Worm (Caenorhabditis elegans) whole organism, young adult: ENCODE measurements around the gene F35C5.1.
A peak's percentile ranks its signal among the peaks of the same experiment; 100 is the strongest.

Experiments used
- D2030.7 ChIP-seq: fragments of 200-800 bp; sonication (Bioruptor generic); IDR thresholded peaks from 2 replicates; pipeline ENCODE4 v1.3.6; 2022; ENCODE audit warnings: missing genetic modification reagents, missing genetic modification characterization, missing compliant biosample characterization
- F23B12.7 ChIP-seq: sonication (generic microtip); optimal IDR thresholded peaks from 2 replicates; lab custom pipeline; 2017; ENCODE audit warnings: missing genetic modification characterization, mild to moderate bottlenecking, missing compliant biosample characterization, antibody characterized with exemption, moderate library complexity; ENCODE audit not compliant: insufficient read depth
- F37B4.10 ChIP-seq: fragments of 200-800 bp; sonication (Bioruptor generic); IDR thresholded peaks from 2 replicates; pipeline ENCODE4 v1.3.6; 2022; ENCODE audit warnings: missing genetic modification characterization, missing compliant biosample characterization
- F49E8.2 ChIP-seq: sonication (generic microtip); optimal IDR thresholded peaks from 3 replicates; lab custom pipeline; 2017; ENCODE audit warnings: missing genetic modification characterization, mild to moderate bottlenecking, missing compliant biosample characterization, antibody characterized with exemption, moderate library complexity; ENCODE audit not compliant: insufficient read depth
- F57C9.4 ChIP-seq: sonication (generic microtip); optimal IDR thresholded peaks from 2 replicates; lab custom pipeline; 2017; ENCODE audit warnings: mild to moderate bottlenecking, missing genetic modification characterization, missing compliant biosample characterization
- T07F8.4 ChIP-seq: sonication (generic microtip); optimal IDR thresholded peaks from 2 replicates; lab custom pipeline; 2016; ENCODE audit warnings: mild to moderate bottlenecking, missing genetic modification characterization, moderate library complexity, missing compliant biosample characterization
- Y53F4B.3 ChIP-seq: fragments of 200-800 bp; sonication (Bioruptor generic); IDR thresholded peaks from 2 replicates; pipeline ENCODE4 v1.3.6; 2022; ENCODE audit warnings: missing genetic modification reagents, missing genetic modification characterization, missing compliant biosample characterization
- Y53G8AR.9 ChIP-seq: fragments of 200-800 bp; sonication (Bioruptor generic); conservative IDR thresholded peaks from 2 replicates; pipeline ENCODE4 v1.3.6; 2022; ENCODE audit warnings: missing genetic modification reagents, missing genetic modification characterization, missing compliant biosample characterization
- akir-1 ChIP-seq: fragments of 200-800 bp; sonication (Bioruptor generic); optimal IDR thresholded peaks from 2 replicates; lab custom pipeline; 2018; ENCODE audit warnings: mild to moderate bottlenecking, missing genetic modification characterization, moderate library complexity, missing compliant biosample characterization
- ama-1 ChIP-seq, 3 experiments: fragments of 150-350 bp in 1 of 3; sonication (generic microtip) in 2 of 3; optimal IDR thresholded peaks; 2 replicates each; lab custom pipeline; 2014 to 2018; ENCODE audit warnings: missing biosample characterization in 2 of 3, missing genetic modification characterization in 2 of 3, missing genetic modification reagents in 2 of 3
- atf-7 ChIP-seq: sonication (generic microtip); optimal IDR thresholded peaks from 2 replicates; lab custom pipeline; 2017; ENCODE audit warnings: mild to moderate bottlenecking, missing genetic modification characterization, missing compliant biosample characterization
- athp-1 ChIP-seq: sonication (generic microtip); optimal IDR thresholded peaks from 2 replicates; lab custom pipeline; 2017; ENCODE audit warnings: mild to moderate bottlenecking, missing genetic modification characterization, missing compliant biosample characterization
- attf-3 ChIP-seq: fragments of 200-800 bp; sonication (Bioruptor generic); conservative IDR thresholded peaks from 2 replicates; pipeline ENCODE4 v1.3.6; 2022; ENCODE audit warnings: missing genetic modification reagents, missing genetic modification characterization, missing compliant biosample characterization
- bed-1 ChIP-seq: fragments of 200-800 bp; sonication (Bioruptor generic); IDR thresholded peaks from 2 replicates; pipeline ENCODE4 v1.3.6; 2022; ENCODE audit warnings: missing genetic modification reagents, missing genetic modification characterization, missing compliant biosample characterization
- ccch-3 ChIP-seq: fragments of 200-800 bp; sonication (Bioruptor generic); optimal IDR thresholded peaks from 2 replicates; lab custom pipeline; 2018; ENCODE audit warnings: mild to moderate bottlenecking, missing genetic modification characterization, missing compliant biosample characterization
- ceh-91 ChIP-seq: fragments of 200-800 bp; sonication (Bioruptor generic); IDR thresholded peaks from 2 replicates; pipeline ENCODE4 v1.3.6; 2022; ENCODE audit warnings: missing genetic modification reagents, missing genetic modification characterization, missing compliant biosample characterization
- die-1 ChIP-seq: sonication (generic microtip); optimal IDR thresholded peaks from 2 replicates; lab custom pipeline; 2016; ENCODE audit warnings: missing genotype, mild to moderate bottlenecking, missing genetic modification characterization, missing compliant biosample characterization
- dpff-1 ChIP-seq: sonication (generic microtip); optimal IDR thresholded peaks from 2 replicates; lab custom pipeline; 2017; ENCODE audit warnings: mild to moderate bottlenecking, missing genetic modification characterization, missing compliant biosample characterization
- egl-44 ChIP-seq: fragments of 200-800 bp; sonication (Bioruptor generic); IDR thresholded peaks from 2 replicates; pipeline ENCODE4 v1.3.6; 2022; ENCODE audit warnings: missing genetic modification reagents, missing genetic modification characterization, missing compliant biosample characterization
- egrh-3 ChIP-seq: fragments of 200-800 bp; sonication (Bioruptor generic); IDR thresholded peaks from 2 replicates; pipeline ENCODE4 v1.3.6; 2022; ENCODE audit warnings: missing genetic modification reagents, missing genetic modification characterization, missing compliant biosample characterization
- fkh-3 ChIP-seq: sonication (generic microtip); optimal IDR thresholded peaks from 2 replicates; lab custom pipeline; 2016; ENCODE audit warnings: mild to moderate bottlenecking, missing genetic modification characterization, missing compliant biosample characterization
- him-1 ChIP-seq: sonication (generic microtip); optimal IDR thresholded peaks from 2 replicates; lab custom pipeline; 2016; ENCODE audit warnings: missing genotype, missing genetic modification reagents, missing genetic modification characterization, missing compliant biosample characterization
- let-526 ChIP-seq: fragments of 200-800 bp; sonication (Bioruptor generic); IDR thresholded peaks from 2 replicates; pipeline ENCODE4 v1.3.6; 2022; ENCODE audit warnings: missing genetic modification reagents, missing genetic modification characterization, missing compliant biosample characterization
- let-607 ChIP-seq, 2 experiments: fragments of 200-800 bp in 1 of 2; sonication (Bioruptor generic) in 1 of 2; sonication (generic microtip) in 1 of 2; optimal IDR thresholded peaks; 2 replicates each; lab custom pipeline; 2016 to 2018; ENCODE audit warnings: mild to moderate bottlenecking in 2 of 2, missing compliant biosample characterization in 2 of 2, missing genetic modification characterization in 2 of 2, moderate library complexity in 2 of 2, missing genotype in 1 of 2
- lin-35 ChIP-seq, 3 experiments: fragments of 150-350 bp in 2 of 3; sonication (generic microtip) in 1 of 3; optimal IDR thresholded peaks; 2 replicates each; lab custom pipeline; 2014 to 2018; ENCODE audit warnings: missing biosample characterization in 3 of 3, missing genetic modification characterization in 3 of 3, missing genetic modification reagents in 3 of 3
- lin-54 ChIP-seq: fragments of 200-800 bp; sonication (Bioruptor generic); optimal IDR thresholded peaks from 2 replicates; lab custom pipeline; 2018; ENCODE audit warnings: mild to moderate bottlenecking, missing genetic modification characterization, missing compliant biosample characterization
- lsl-1 ChIP-seq: fragments of 200-800 bp; sonication (Bioruptor generic); optimal IDR thresholded peaks from 2 replicates; lab custom pipeline; 2018; ENCODE audit warnings: mild to moderate bottlenecking, missing genetic modification characterization, moderate library complexity, missing compliant biosample characterization
- lsy-27 ChIP-seq: sonication (generic microtip); optimal IDR thresholded peaks from 2 replicates; lab custom pipeline; 2017; ENCODE audit warnings: missing genetic modification characterization, mild to moderate bottlenecking, missing compliant biosample characterization, antibody characterized with exemption, missing genotype, borderline replicate concordance; ENCODE audit not compliant: insufficient read depth
- nfya-1 ChIP-seq: sonication (generic microtip); optimal IDR thresholded peaks from 2 replicates; lab custom pipeline; 2017; ENCODE audit warnings: antibody characterized with exemption, missing compliant biosample characterization, missing genetic modification characterization, borderline replicate concordance; ENCODE audit not compliant: insufficient read depth
- nhr-27 ChIP-seq: fragments of 200-800 bp; sonication (Bioruptor generic); optimal IDR thresholded peaks from 2 replicates; lab custom pipeline; 2018; ENCODE audit warnings: mild to moderate bottlenecking, missing genetic modification characterization, moderate library complexity, missing compliant biosample characterization
- nhr-80 ChIP-seq: sonication (generic microtip); optimal IDR thresholded peaks from 2 replicates; lab custom pipeline; 2016; ENCODE audit warnings: missing genetic modification characterization, missing compliant biosample characterization
- nhr-90 ChIP-seq: sonication (generic microtip); optimal IDR thresholded peaks from 2 replicates; lab custom pipeline; 2016; ENCODE audit warnings: missing genotype, mild to moderate bottlenecking, missing genetic modification characterization, missing compliant biosample characterization
- pbrm-1 ChIP-seq: fragments of 200-800 bp; sonication (Bioruptor generic); IDR thresholded peaks from 2 replicates; pipeline ENCODE4 v1.3.6; 2022; ENCODE audit warnings: missing genetic modification reagents, missing genetic modification characterization, missing compliant biosample characterization
- repo-1 ChIP-seq: sonication (generic microtip); optimal IDR thresholded peaks from 2 replicates; lab custom pipeline; 2017; ENCODE audit warnings: mild to moderate bottlenecking, missing genetic modification characterization, missing compliant biosample characterization
- rpc-1 ChIP-seq, 2 experiments: fragments of 150-350 bp in 1 of 2; sonication (generic microtip) in 1 of 2; optimal IDR thresholded peaks; 2 replicates each; lab custom pipeline; 2014 to 2018; ENCODE audit warnings: missing biosample characterization in 1 of 2, missing genetic modification characterization in 1 of 2, missing genetic modification reagents in 1 of 2, missing genotype in 1 of 2
- sea-2 ChIP-seq: fragments of 200-800 bp; sonication (Bioruptor generic); IDR thresholded peaks from 2 replicates; pipeline ENCODE4 v1.3.6; 2022; ENCODE audit warnings: missing genetic modification characterization, missing compliant biosample characterization
- snpc-1.1 ChIP-seq: sonication (generic microtip); optimal IDR thresholded peaks from 2 replicates; lab custom pipeline; 2017; ENCODE audit warnings: missing genetic modification characterization, mild to moderate bottlenecking, missing compliant biosample characterization, antibody characterized with exemption, moderate library complexity, missing genotype, missing genetic modification reagents; ENCODE audit not compliant: insufficient read depth
- snpc-3.4 ChIP-seq: sonication (generic microtip); optimal IDR thresholded peaks from 2 replicates; lab custom pipeline; 2017; ENCODE audit warnings: missing genetic modification characterization, mild to moderate bottlenecking, missing compliant biosample characterization, antibody characterized with exemption, moderate library complexity, missing genotype, missing genetic modification reagents
- tbx-9 ChIP-seq: sonication (generic microtip); optimal IDR thresholded peaks from 2 replicates; lab custom pipeline; 2016; ENCODE audit warnings: borderline replicate concordance, missing genetic modification characterization, inconsistent platforms, missing compliant biosample characterization
- unc-62 ChIP-seq: fragments of 150-350 bp; optimal IDR thresholded peaks from 2 replicates; lab custom pipeline; 2014; ENCODE audit warnings: missing biosample characterization, missing genetic modification reagents, missing genetic modification characterization
- xnd-1 ChIP-seq: sonication (generic microtip); optimal IDR thresholded peaks from 2 replicates; lab custom pipeline; 2016; ENCODE audit warnings: missing genotype, missing genetic modification reagents, missing genetic modification characterization, missing compliant biosample characterization
- zim-3 ChIP-seq: sonication (generic microtip); optimal IDR thresholded peaks from 2 replicates; lab custom pipeline; 2017; ENCODE audit warnings: mild to moderate bottlenecking, missing genetic modification characterization, moderate library complexity, missing compliant biosample characterization
- ztf-22 ChIP-seq: fragments of 200-800 bp; sonication (Bioruptor generic); optimal IDR thresholded peaks from 2 replicates; lab custom pipeline; 2018; ENCODE audit warnings: mild to moderate bottlenecking, missing genetic modification characterization, moderate library complexity, missing compliant biosample characterization
- ztf-25 ChIP-seq: fragments of 200-800 bp; sonication (Bioruptor generic); IDR thresholded peaks from 2 replicates; pipeline ENCODE4 v1.3.6; 2022; ENCODE audit warnings: missing genetic modification reagents, missing genetic modification characterization, missing compliant biosample characterization
- ztf-6 ChIP-seq: fragments of 200-800 bp; sonication (Bioruptor generic); IDR thresholded peaks from 2 replicates; pipeline ENCODE4 v1.3.6; 2022; ENCODE audit warnings: missing genetic modification reagents, missing genetic modification characterization, missing compliant biosample characterization

F35C5.1 gene

ce11 chrII:12908779-12909178 lies 28.2 kb downstream of the F35C5.1 start, which contains the start of gene ddn-2:
Gene ddn-2 (plus strand): TSS chrII:12909079.
- no peak for TF ChIP-seq lsl-1
- no peak for TF ChIP-seq die-1 (tag; lab: Kevin White, UChicago)
- no peak for TF ChIP-seq F23B12.7 (tag; lab: Kevin White, UChicago)
- TF ChIP-seq bed-1 (GFP tag; lab: Robert Waterston, UW), result no peak
- TF ChIP-seq fkh-3, result no peak
- no peak for TF ChIP-seq dpff-1 (tag; lab: Kevin White, UChicago)
- TF ChIP-seq F37B4.10 (GFP tag; lab: Robert Waterston, UW), result no peak
- TF ChIP-seq egl-44 (GFP tag; lab: Robert Waterston, UW), result no peak
- no peak for TF ChIP-seq zim-3 (tag; lab: Kevin White, UChicago)
- TF ChIP-seq F49E8.2, result no peak
- TF ChIP-seq ztf-22 (GFP tag; lab: Kevin White, UChicago), result no peak
- TF ChIP-seq ceh-91 (GFP tag; lab: Robert Waterston, UW), result no peak
- no peak for TF ChIP-seq T07F8.4
- TF ChIP-seq rpc-1 (optimal IDR thresholded peaks at IDR 0.05; lab: Kevin White, UChicago), result no peak
- TF ChIP-seq rpc-1 (tag; optimal IDR thresholded peaks at IDR 0.05; lab: Kevin White, UChicago), result no peak
- TF ChIP-seq, all 124 proteins: peak for 0

- TF ChIP-seq athp-1 (tag; lab: Kevin White, UChicago) (no peak), him-1 (peak; percentile 13), nhr-27 (no peak), attf-3 (peak; percentile 63), atf-7 (no peak), nhr-80 (tag; lab: Kevin White, UChicago) (no peak), ccch-3 (GFP tag; lab: Kevin White, UChicago) (no peak), xnd-1 (peak; percentile 5), unc-62 (GFP tag; lab: Kevin White, UChicago) (no peak), repo-1 (tag; lab: Kevin White, UChicago) (no peak), lin-35 (GFP tag; optimal IDR thresholded peaks at IDR 0.05; lab: Kevin White, UChicago) (peak in 1 of 3 experiments; percentile 63), egrh-3 (GFP tag; lab: Robert Waterston, UW) (no peak), T07F8.4 (no peak), nfya-1 (tag; lab: Kevin White, UChicago) (no peak), Y53G8AR.9 (no peak), F49E8.2 (no peak), D2030.7 (GFP tag; lab: Robert Waterston, UW) (peak; percentile 56), lsl-1 (no peak), akir-1 (no peak), lin-54 (GFP tag; lab: Kevin White, UChicago) (peak; percentile 86), nhr-90 (tag; lab: Kevin White, UChicago) (no peak), snpc-3.4 (tag; lab: Kevin White, UChicago) (peak; percentile 4), tbx-9 (tag; lab: Kevin White, UChicago) (no peak), let-607 (tag; optimal IDR thresholded peaks at IDR 0.05; lab: Kevin White, UChicago) (no peak), Y53F4B.3 (GFP tag; lab: Robert Waterston, UW) (no peak), ama-1 (optimal IDR thresholded peaks at IDR 0.05; lab: Kevin White, UChicago) (no peak), ama-1 (GFP tag; optimal IDR thresholded peaks at IDR 0.05; lab: Kevin White, UChicago) (no peak), F57C9.4 (tag; lab: Kevin White, UChicago) (no peak), sea-2 (GFP tag; lab: Robert Waterston, UW) (no peak), snpc-1.1 (peak; percentile 21), let-526 (GFP tag; lab: Robert Waterston, UW) (no peak), egl-44 (GFP tag; lab: Robert Waterston, UW) (no peak), ztf-6 (GFP tag; lab: Robert Waterston, UW) (no peak), ztf-25 (GFP tag; lab: Robert Waterston, UW) (no peak), pbrm-1 (GFP tag; lab: Robert Waterston, UW) (no peak), lsy-27 (tag; lab: Kevin White, UChicago) (no peak)
Observed at ce11 chrII:12914514-12915075, 34.0 kb downstream of the F35C5.1 start, which contains the start of gene F35C5.12. Gene F35C5.12 (minus strand): TSS chrII:12914564.
